Worm (Caenorhabditis elegans): ENCODE measurements around the gene C45H4.13.

The C45H4.13 gene

ce11 chrV:2126996-2127585, 23.7 kb downstream of the C45H4.13 start, which contains the start of gene ldp-1 (continued):
- no peak for TF ChIP-seq ceh-58 (GFP tag; IDR thresholded peaks at IDR 0.05)
- no peak for TF ChIP-seq bed-2 (GFP tag; IDR thresholded peaks at IDR 0.05)
- peak; percentile 10 to 81 (median 34) for TF ChIP-seq lin-35 (GFP tag; optimal IDR thresholded peaks at IDR 0.05)
- TF ChIP-seq let-607 (tag; optimal IDR thresholded peaks at IDR 0.05), result no peak
- TF ChIP-seq ekl-4 (GFP tag; IDR thresholded peaks at IDR 0.05), result peak; percentile 9; the same call in 1 of the 2 replicates
- TF ChIP-seq madf-10 (tag; optimal IDR thresholded peaks at IDR 0.05), result no peak
- TF ChIP-seq let-526 (GFP tag; IDR thresholded peaks at IDR 0.05), result no peak
- TF ChIP-seq xnd-1 (tag; optimal IDR thresholded peaks at IDR 0.05), result peak; percentile 8
- TF ChIP-seq dox-1 (GFP tag; IDR thresholded peaks at IDR 0.05), result peak; percentile 43; the same call in 1 of the 2 replicates
- TF ChIP-seq athp-1 (tag; optimal IDR thresholded peaks at IDR 0.05), result no peak
- no peak for TF ChIP-seq nhr-27 (tag; optimal IDR thresholded peaks at IDR 0.05)
- TF ChIP-seq F55B11.4 (tag; optimal IDR thresholded peaks at IDR 0.05; ENCODE audit: borderline replicate concordance, insufficient read depth), result no peak
- TF ChIP-seq somi-1 (GFP tag; optimal IDR thresholded peaks at IDR 0.05), result no peak
- no peak for TF ChIP-seq fkh-3 (tag; optimal IDR thresholded peaks at IDR 0.05)
- TF ChIP-seq ztf-28 (GFP tag; IDR thresholded peaks at IDR 0.05), result no peak
- no peak for TF ChIP-seq F10E7.11 (tag; optimal IDR thresholded peaks at IDR 0.05)
- TF ChIP-seq F22D6.2 (tag; optimal IDR thresholded peaks at IDR 0.05), result peak; percentile 60
- TF ChIP-seq F37B4.10 (GFP tag; IDR thresholded peaks at IDR 0.05), result no peak
- TF ChIP-seq Y56A3A.18 (GFP tag; IDR thresholded peaks at IDR 0.05), result no peak
- no peak for TF ChIP-seq rpc-1 (optimal IDR thresholded peaks at IDR 0.05)
- no peak for TF ChIP-seq rpc-1 (tag; optimal IDR thresholded peaks at IDR 0.05)
- no peak for TF ChIP-seq zfh-2 (GFP tag; conservative IDR thresholded peaks at IDR 0.05)
- no peak for TF ChIP-seq pha-4 (tag; optimal IDR thresholded peaks at IDR 0.05)
- TF ChIP-seq Y95B8A.8 (GFP tag; IDR thresholded peaks at IDR 0.05), result no peak
- no peak for TF ChIP-seq snpc-3.4 (tag; optimal IDR thresholded peaks at IDR 0.05)
- TF ChIP-seq T07F8.4 (tag; optimal IDR thresholded peaks at IDR 0.05), result no peak
- no peak for TF ChIP-seq attf-5 (GFP tag; optimal IDR thresholded peaks at IDR 0.05)
- no peak for TF ChIP-seq snpc-1.3 (tag; optimal IDR thresholded peaks at IDR 0.05; ENCODE audit: insufficient read depth)
- TF ChIP-seq attf-3 (GFP tag; conservative IDR thresholded peaks at IDR 0.05), result no peak
- TF ChIP-seq ceh-100 (GFP tag; IDR thresholded peaks at IDR 0.05), result no peak
- no peak for TF ChIP-seq unc-62 (GFP tag; optimal IDR thresholded peaks at IDR 0.05)
- 0 out of 2 replicates have a peak, but pooled peaks have one; percentile 46 for TF ChIP-seq K11D2.4 (GFP tag; IDR thresholded peaks at IDR 0.05)
- peak; percentile 79 for TF ChIP-seq lin-54 (GFP tag; optimal IDR thresholded peaks at IDR 0.05)
- no peak for TF ChIP-seq ztf-6 (GFP tag; IDR thresholded peaks at IDR 0.05)
- no peak for TF ChIP-seq F23B12.7 (tag; optimal IDR thresholded peaks at IDR 0.05; ENCODE audit: insufficient read depth)
- TF ChIP-seq lin-26 (GFP tag; IDR thresholded peaks at IDR 0.05), result no peak
- TF ChIP-seq ceh-40 (GFP tag; IDR thresholded peaks at IDR 0.05), result no peak
- TF ChIP-seq F39B2.1 (GFP tag; IDR thresholded peaks at IDR 0.05), result no peak
- TF ChIP-seq tlf-1 (GFP tag; optimal IDR thresholded peaks at IDR 0.05), result no peak

- TF ChIP-seq lir-1 (GFP tag; conservative IDR thresholded peaks at IDR 0.05) (no peak), madf-8 (GFP tag; conservative IDR thresholded peaks at IDR 0.05) (peak; percentile 34), ztf-6 (GFP tag; IDR thresholded peaks at IDR 0.05) (no peak), efl-1 (GFP tag; optimal IDR thresholded peaks at IDR 0.05) (peak; percentile 25), bed-2 (GFP tag; IDR thresholded peaks at IDR 0.05) (no peak), egl-18 (GFP tag; IDR thresholded peaks at IDR 0.05) (no peak), Y79H2A.3 (GFP tag; conservative IDR thresholded peaks at IDR 0.05) (no peak)
Measured at ce11 chrV:2126554-2126953, 24.2 kb downstream of the C45H4.13 start.
